Fruit fly (Drosophila melanogaster): ENCODE data around the gene Dfd.

DNA sequence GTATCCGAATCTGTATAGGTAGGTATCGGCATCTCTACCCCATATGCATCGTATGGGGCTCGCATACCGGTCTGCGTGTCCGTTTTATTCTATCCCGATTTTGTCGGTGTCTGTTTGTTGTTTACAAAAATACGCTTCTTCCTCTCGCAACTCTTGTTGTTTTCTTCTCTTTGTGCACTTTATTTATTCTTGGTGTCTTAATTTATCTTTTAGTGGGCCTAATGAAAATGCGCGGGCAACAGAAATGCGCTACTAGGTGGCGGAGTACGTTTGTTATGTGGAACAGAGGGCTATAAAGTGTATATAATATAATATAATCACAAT lies 21.2 kb downstream of the Dfd start:
- TF ChIP-seq CG8478 (optimal IDR thresholded peaks at IDR 0.05) (no peak), CTCF (optimal IDR thresholded peaks at IDR 0.05) (no peak)
